Worm (Caenorhabditis elegans) whole organism, late embryonic: Measurements from ENCODE around the gene ger-1.

Source experiments
- C38D4.7 ChIP-seq: fragments of 200-800 bp; sonication (Bioruptor generic); optimal IDR thresholded peaks from 2 replicates; lab custom pipeline; 2018; ENCODE audit warnings: mild to moderate bottlenecking, missing genetic modification characterization, moderate library complexity, missing compliant biosample characterization
- K09A11.1 ChIP-seq: sonication (generic microtip); optimal IDR thresholded peaks from 2 replicates; lab custom pipeline; 2017; ENCODE audit warnings: antibody characterized with exemption, mild to moderate bottlenecking, missing genetic modification characterization, missing compliant biosample characterization; ENCODE audit not compliant: insufficient read depth
- T23F11.4 ChIP-seq: fragments of 200-800 bp; sonication (Bioruptor generic); optimal IDR thresholded peaks from 2 replicates; lab custom pipeline; 2018; ENCODE audit warnings: mild to moderate bottlenecking, missing genetic modification characterization, missing compliant biosample characterization
- Y22D7AL.16 ChIP-seq: sonication (generic microtip); optimal IDR thresholded peaks from 2 replicates; lab custom pipeline; 2016; ENCODE audit warnings: missing genetic modification characterization, missing compliant biosample characterization
- ceh-2 ChIP-seq: sonication (generic microtip); optimal IDR thresholded peaks from 2 replicates; lab custom pipeline; 2016; ENCODE audit warnings: missing genotype, missing genetic modification characterization, missing compliant biosample characterization
- ceh-22 ChIP-seq: sonication (generic microtip); optimal IDR thresholded peaks from 2 replicates; lab custom pipeline; 2017; ENCODE audit warnings: missing biosample characterization, missing genetic modification characterization
- ceh-24 ChIP-seq: sonication (generic microtip); optimal IDR thresholded peaks from 2 replicates; lab custom pipeline; 2016; ENCODE audit warnings: mild to moderate bottlenecking, missing genetic modification characterization, missing compliant biosample characterization
- ceh-30 ChIP-seq: fragments of 150-350 bp; optimal IDR thresholded peaks from 2 replicates; lab custom pipeline; 2014; ENCODE audit warnings: missing biosample characterization, missing genetic modification characterization
- ceh-31 ChIP-seq: sonication (generic microtip); optimal IDR thresholded peaks from 2 replicates; lab custom pipeline; 2016; ENCODE audit warnings: missing genetic modification characterization, missing compliant biosample characterization
- ceh-34 ChIP-seq: sonication (generic microtip); optimal IDR thresholded peaks from 2 replicates; lab custom pipeline; 2016; ENCODE audit warnings: mild to moderate bottlenecking, missing genetic modification characterization, missing compliant biosample characterization
- ceh-48 ChIP-seq: sonication (generic microtip); optimal IDR thresholded peaks from 2 replicates; lab custom pipeline; 2016; ENCODE audit warnings: missing genetic modification characterization, inconsistent platforms, missing compliant biosample characterization
- ceh-6 ChIP-seq: fragments of 200-800 bp; sonication (Bioruptor generic); optimal IDR thresholded peaks from 2 replicates; lab custom pipeline; 2018; ENCODE audit warnings: mild to moderate bottlenecking, missing genetic modification characterization, missing compliant biosample characterization
- ceh-9 ChIP-seq: sonication (generic microtip); optimal IDR thresholded peaks from 2 replicates; lab custom pipeline; 2016; ENCODE audit warnings: mild to moderate bottlenecking, missing genetic modification characterization, inconsistent platforms, missing compliant biosample characterization
- dve-1 ChIP-seq: sonication (generic microtip); optimal IDR thresholded peaks from 2 replicates; lab custom pipeline; 2017; ENCODE audit warnings: antibody characterized with exemption, mild to moderate bottlenecking, missing genetic modification characterization, missing compliant biosample characterization
- elt-2 ChIP-seq: sonication (generic microtip); optimal IDR thresholded peaks from 2 replicates; lab custom pipeline; 2016; ENCODE audit warnings: missing genetic modification reagents, missing genetic modification characterization, missing compliant biosample characterization
- elt-4 ChIP-seq: sonication (generic microtip); optimal IDR thresholded peaks from 2 replicates; lab custom pipeline; 2016; ENCODE audit warnings: missing genetic modification characterization, missing compliant biosample characterization
- ets-4 ChIP-seq: sonication (generic microtip); optimal IDR thresholded peaks from 2 replicates; lab custom pipeline; 2016; ENCODE audit warnings: missing genetic modification characterization, missing compliant biosample characterization
- eyg-1 ChIP-seq: sonication (generic microtip); optimal IDR thresholded peaks from 2 replicates; lab custom pipeline; 2016; ENCODE audit warnings: missing genotype, missing genetic modification characterization, missing compliant biosample characterization
- gmeb-2 ChIP-seq: sonication (generic microtip); optimal IDR thresholded peaks from 2 replicates; lab custom pipeline; 2016; ENCODE audit warnings: missing genetic modification characterization, inconsistent platforms, missing compliant biosample characterization
- hlh-13 ChIP-seq: fragments of 200-800 bp; sonication (Bioruptor generic); optimal IDR thresholded peaks from 2 replicates; lab custom pipeline; 2018; ENCODE audit warnings: mild to moderate bottlenecking, missing genetic modification characterization, missing compliant biosample characterization
- hlh-6 ChIP-seq: sonication (generic microtip); optimal IDR thresholded peaks from 2 replicates; lab custom pipeline; 2016; ENCODE audit warnings: missing genotype, missing genetic modification characterization, missing compliant biosample characterization
- hlh-8 ChIP-seq: sonication (generic microtip); optimal IDR thresholded peaks from 2 replicates; lab custom pipeline; 2016; ENCODE audit warnings: missing genotype, missing genetic modification characterization, missing compliant biosample characterization
- mec-3 ChIP-seq: sonication (generic microtip); optimal IDR thresholded peaks from 2 replicates; lab custom pipeline; 2016; ENCODE audit warnings: borderline replicate concordance, missing genetic modification characterization, missing compliant biosample characterization
- nfya-1 ChIP-seq: sonication (generic microtip); optimal IDR thresholded peaks from 2 replicates; lab custom pipeline; 2017; ENCODE audit warnings: missing genetic modification characterization, mild to moderate bottlenecking, missing compliant biosample characterization, antibody characterized with exemption, moderate library complexity
- pag-3 ChIP-seq: sonication (generic microtip); optimal IDR thresholded peaks from 2 replicates; lab custom pipeline; 2016; ENCODE audit warnings: missing compliant biosample characterization, missing genetic modification characterization, borderline replicate concordance
- pat-9 ChIP-seq: fragments of 200-800 bp; sonication (Bioruptor generic); optimal IDR thresholded peaks from 2 replicates; lab custom pipeline; 2018; ENCODE audit warnings: mild to moderate bottlenecking, missing genetic modification characterization, moderate library complexity, missing compliant biosample characterization
- pax-1 ChIP-seq: fragments of 150-350 bp; optimal IDR thresholded peaks from 2 replicates; lab custom pipeline; 2014; ENCODE audit warnings: missing biosample characterization, missing genetic modification characterization
- pha-4 ChIP-seq: fragments of 150-350 bp; optimal IDR thresholded peaks from 2 replicates; lab custom pipeline; 2018; ENCODE audit warnings: missing biosample characterization, missing genetic modification reagents, missing genetic modification characterization
- pros-1 ChIP-seq: fragments of 150-350 bp; optimal IDR thresholded peaks from 2 replicates; lab custom pipeline; 2014; ENCODE audit warnings: missing biosample characterization, missing genetic modification reagents, missing genetic modification characterization
- sdc-2 ChIP-seq: sonication (generic microtip); optimal IDR thresholded peaks from 2 replicates; lab custom pipeline; 2016; ENCODE audit warnings: missing genotype, missing genetic modification characterization, missing compliant biosample characterization
- sox-2 ChIP-seq: fragments of 200-800 bp; sonication (Bioruptor generic); IDR thresholded peaks from 2 replicates; pipeline ENCODE4 v1.3.6; 2022; ENCODE audit warnings: missing genetic modification reagents, missing genetic modification characterization, missing compliant biosample characterization
- sox-4 ChIP-seq: sonication (generic microtip); optimal IDR thresholded peaks from 2 replicates; lab custom pipeline; 2017; ENCODE audit warnings: mild to moderate bottlenecking, missing genetic modification characterization, inconsistent platforms, missing compliant biosample characterization
- syd-9 ChIP-seq: sonication (generic microtip); optimal IDR thresholded peaks from 2 replicates; lab custom pipeline; 2016; ENCODE audit warnings: mild to moderate bottlenecking, missing genetic modification characterization, moderate library complexity, missing compliant biosample characterization
- tbx-7 ChIP-seq: sonication (generic microtip); optimal IDR thresholded peaks from 2 replicates; lab custom pipeline; 2016; ENCODE audit warnings: missing genotype, missing genetic modification characterization, missing compliant biosample characterization
- ttx-3 ChIP-seq: sonication (generic microtip); optimal IDR thresholded peaks from 2 replicates; lab custom pipeline; 2016; ENCODE audit warnings: missing genetic modification reagents, missing genetic modification characterization, missing compliant biosample characterization
- unc-42 ChIP-seq: sonication (generic microtip); optimal IDR thresholded peaks from 2 replicates; lab custom pipeline; 2016; ENCODE audit warnings: missing genotype, missing genetic modification characterization, missing compliant biosample characterization
- unc-86 ChIP-seq: sonication (generic microtip); optimal IDR thresholded peaks from 2 replicates; lab custom pipeline; 2016; ENCODE audit warnings: missing genetic modification characterization, missing compliant biosample characterization
- ztf-16 ChIP-seq: sonication (generic microtip); optimal IDR thresholded peaks from 2 replicates; lab custom pipeline; 2017; ENCODE audit warnings: missing genetic modification characterization, missing compliant biosample characterization

ger-1 gene

ce11 chrIII:7101814-7102477 is 34.7 kb upstream of the ger-1 start:
- TF ChIP-seq C38D4.7 (GFP tag; lab: Kevin White, UChicago), result no peak
- TF ChIP-seq pha-4 (tag; lab: Kevin White, UChicago), result no peak
- no peak for TF ChIP-seq sox-4 (tag; lab: Kevin White, UChicago)
- no peak for TF ChIP-seq hlh-6 (tag; lab: Kevin White, UChicago)

ce11 chrIII:7100001-7100400 is 32.7 kb upstream of the ger-1 start, which contains the start of gene ZK418.11:
ZK418.11 (plus strand) TSS chrIII:7100289.
- TF ChIP-seq mec-3 (tag; lab: Kevin White, UChicago), result no peak
- TF ChIP-seq unc-42 (tag; lab: Kevin White, UChicago), result no peak
- no peak for TF ChIP-seq nfya-1 (tag; lab: Kevin White, UChicago)
- no peak for TF ChIP-seq ceh-6 (GFP tag; lab: Kevin White, UChicago)
- no peak for TF ChIP-seq syd-9 (tag; lab: Kevin White, UChicago)
- TF ChIP-seq K09A11.1 (tag; lab: Kevin White, UChicago), result no peak
- TF ChIP-seq unc-86, result no peak
- no peak for TF ChIP-seq Y22D7AL.16 (tag; lab: Kevin White, UChicago)
- no peak for TF ChIP-seq pha-4 (tag; lab: Kevin White, UChicago)
- TF ChIP-seq ttx-3 (tag; lab: Kevin White, UChicago), result no peak
- TF ChIP-seq ceh-9 (tag; lab: Kevin White, UChicago), result no peak
- no peak for TF ChIP-seq elt-2 (tag; lab: Kevin White, UChicago)
- no peak for TF ChIP-seq sdc-2 (tag; lab: Kevin White, UChicago)
- no peak for TF ChIP-seq gmeb-2 (tag; lab: Kevin White, UChicago)
- TF ChIP-seq dve-1, result no peak
- TF ChIP-seq eyg-1 (tag; lab: Kevin White, UChicago), result no peak
- TF ChIP-seq ceh-34 (tag; lab: Kevin White, UChicago), result no peak
- TF ChIP-seq ets-4 (tag; lab: Kevin White, UChicago), result no peak
- TF ChIP-seq elt-4 (tag; lab: Kevin White, UChicago), result no peak
- TF ChIP-seq ztf-16 (tag; lab: Kevin White, UChicago), result no peak

- TF ChIP-seq unc-42 (tag; lab: Kevin White, UChicago) (no peak), pat-9 (no peak), C38D4.7 (GFP tag; lab: Kevin White, UChicago) (no peak), hlh-6 (tag; lab: Kevin White, UChicago) (no peak), sox-2 (GFP tag; lab: Robert Waterston, UW) (no peak), hlh-13 (GFP tag; lab: Kevin White, UChicago) (no peak), ceh-2 (no peak), tbx-7 (tag; lab: Kevin White, UChicago) (no peak), ceh-24 (tag; lab: Kevin White, UChicago) (no peak), T23F11.4 (GFP tag; lab: Kevin White, UChicago) (no peak), ceh-34 (tag; lab: Kevin White, UChicago) (no peak), ceh-22 (no peak), sox-4 (tag; lab: Kevin White, UChicago) (no peak), syd-9 (tag; lab: Kevin White, UChicago) (no peak), sdc-2 (tag; lab: Kevin White, UChicago) (no peak)
- TF ChIP-seq, all 69 proteins: peak for 0
These were observed 29.2 kb upstream of the ger-1 start for ce11 chrIII:7096481-7096880.

- TF ChIP-seq ceh-30 (no peak), pros-1 (tag; lab: Kevin White, UChicago) (no peak), syd-9 (tag; lab: Kevin White, UChicago) (no peak), T23F11.4 (GFP tag; lab: Kevin White, UChicago) (no peak), sox-2 (GFP tag; lab: Robert Waterston, UW) (no peak), ceh-48 (tag; lab: Kevin White, UChicago) (no peak), ceh-31 (tag; lab: Kevin White, UChicago) (no peak), ceh-22 (no peak), ets-4 (tag; lab: Kevin White, UChicago) (no peak), pat-9 (no peak), pax-1 (tag; lab: Kevin White, UChicago) (no peak), pag-3 (tag; lab: Kevin White, UChicago) (no peak), dve-1 (no peak), ceh-6 (GFP tag; lab: Kevin White, UChicago) (no peak), ztf-16 (tag; lab: Kevin White, UChicago) (no peak), hlh-8 (tag; lab: Kevin White, UChicago) (no peak)
These were observed 27.9 kb upstream of the ger-1 start, which contains the start of gene nhr-9 for ce11 chrIII:7095156-7095555. nhr-9 (plus strand) TSS chrIII:7095462.
